Worm (Caenorhabditis elegans): ENCODE data around the gene lpr-3.

DNA sequence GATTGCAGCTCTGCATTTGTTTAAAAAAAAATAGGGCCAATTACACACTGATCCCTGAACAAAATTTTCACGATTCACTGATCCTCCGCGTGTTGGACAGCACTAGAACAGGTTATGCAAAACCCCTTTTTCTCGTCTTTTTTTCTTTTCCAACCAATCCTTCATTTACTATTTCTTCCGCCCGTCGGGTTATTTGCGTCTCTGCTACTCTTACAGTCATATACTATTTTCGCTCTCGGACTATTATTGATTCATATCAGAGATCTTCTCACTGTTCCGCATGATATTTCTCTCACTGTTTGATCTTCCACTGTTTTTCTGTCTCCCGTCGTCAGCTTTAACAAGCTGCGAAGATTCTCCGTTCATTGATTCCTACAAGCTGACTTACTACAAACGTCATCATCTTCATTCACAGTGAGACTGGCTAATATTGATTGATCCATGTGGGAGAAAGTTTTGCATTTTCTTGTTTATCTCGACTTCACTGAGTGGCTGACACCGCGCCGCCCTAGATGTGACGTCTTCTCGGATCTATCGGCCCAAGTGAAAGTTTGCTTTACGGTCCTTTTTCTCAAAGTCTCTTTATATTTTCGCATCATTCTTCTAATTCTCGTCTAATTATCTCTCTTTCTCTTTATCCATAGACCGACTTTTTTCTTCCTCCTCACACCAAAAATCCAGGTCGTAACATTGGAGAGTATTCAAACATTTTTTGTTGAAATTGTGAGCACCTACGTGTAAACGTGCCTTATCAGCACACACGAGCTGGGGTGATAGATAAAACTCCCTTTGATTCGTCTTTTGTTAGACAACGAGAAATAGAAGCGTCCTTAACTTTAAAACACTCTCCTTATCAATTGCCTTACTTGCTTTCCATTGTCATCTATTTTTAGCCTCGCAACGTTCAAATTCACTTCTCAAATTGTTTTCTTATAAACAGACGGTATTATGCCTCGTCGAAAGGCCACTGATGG is 20.8 kb upstream of the lpr-3 start:
- TF ChIP-seq ets-4 (GFP tag; optimal IDR thresholded peaks at IDR 0.05) (no peak), pha-4 (tag; optimal IDR thresholded peaks at IDR 0.05) (no peak), fkh-3 (tag; optimal IDR thresholded peaks at IDR 0.05) (no peak), nhr-90 (tag; optimal IDR thresholded peaks at IDR 0.05) (no peak), snpc-4 (GFP tag; optimal IDR thresholded peaks at IDR 0.05) (no peak), snpc-4 (tag; optimal IDR thresholded peaks at IDR 0.05) (no peak)
